Fruit fly (Drosophila melanogaster) whole organism, embryonic: ENCODE data around the gene Prp31.

Source experiments
- CG10147 ChIP-seq: fragments of 200-800 bp; sonication (Bioruptor generic); optimal IDR thresholded peaks from 2 replicates; lab custom pipeline; 2019; ENCODE audit warnings: missing biosample characterization, mild to moderate bottlenecking, missing genetic modification characterization, moderate library complexity
- CG1024 ChIP-seq: fragments of 200-800 bp; sonication (Bioruptor generic); IDR thresholded peaks from 2 replicates; pipeline ENCODE4 v1.3.6; 2022; ENCODE audit warnings: missing biosample characterization, missing genetic modification characterization
- CG10543 ChIP-seq: fragments of 200-800 bp; sonication (Bioruptor generic); optimal IDR thresholded peaks from 3 replicates; lab custom pipeline; 2017; ENCODE audit warnings: missing biosample characterization, mild to moderate bottlenecking, missing genetic modification characterization, moderate library complexity
- CG11723 ChIP-seq: fragments of 200-800 bp; sonication (Bioruptor generic); optimal IDR thresholded peaks from 2 replicates; lab custom pipeline; 2017; ENCODE audit warnings: missing biosample characterization, mild to moderate bottlenecking, missing genetic modification characterization
- CG12391 ChIP-seq: fragments of 200-800 bp; sonication (Bioruptor generic); optimal IDR thresholded peaks from 3 replicates; lab custom pipeline; 2018; ENCODE audit warnings: missing biosample characterization, mild to moderate bottlenecking, missing genetic modification characterization, moderate library complexity
- CG13624 ChIP-seq: fragments of 200-800 bp; sonication (Bioruptor generic); optimal IDR thresholded peaks from 2 replicates; lab custom pipeline; 2016; ENCODE audit warnings: missing biosample characterization, missing genetic modification characterization
- CG15269 ChIP-seq: fragments of 200-800 bp; sonication (Bioruptor generic); optimal IDR thresholded peaks from 2 replicates; lab custom pipeline; 2018; ENCODE audit warnings: missing biosample characterization, mild to moderate bottlenecking, missing genetic modification characterization, moderate library complexity
- CG1603 ChIP-seq: fragments of 200-800 bp; sonication (Bioruptor generic); optimal IDR thresholded peaks from 2 replicates; lab custom pipeline; 2019; ENCODE audit warnings: missing biosample characterization, mild to moderate bottlenecking, missing genetic modification characterization, moderate library complexity
- CG1647 ChIP-seq: fragments of 200-800 bp; sonication (Bioruptor generic); optimal IDR thresholded peaks from 3 replicates; lab custom pipeline; 2016; ENCODE audit warnings: missing biosample characterization, missing genetic modification characterization
- CG17359 ChIP-seq: fragments of 200-800 bp; sonication (Bioruptor generic); optimal IDR thresholded peaks from 3 replicates; lab custom pipeline; 2018; ENCODE audit warnings: missing biosample characterization, mild to moderate bottlenecking, missing genetic modification characterization, moderate library complexity
- CG3847 ChIP-seq: fragments of 200-800 bp; sonication (Bioruptor generic); IDR thresholded peaks from 2 replicates; pipeline ENCODE4 v1.3.6; 2022; ENCODE audit warnings: missing biosample characterization, missing genetic modification characterization
- CG4404 ChIP-seq: fragments of 200-800 bp; sonication (Bioruptor generic); IDR thresholded peaks from 2 replicates; pipeline ENCODE4 v1.3.6; 2022; ENCODE audit warnings: missing biosample characterization, missing genetic modification characterization
- CG6854 ChIP-seq: fragments of 200-800 bp; sonication (Bioruptor generic); optimal IDR thresholded peaks from 3 replicates; lab custom pipeline; 2017; ENCODE audit warnings: missing biosample characterization, mild to moderate bottlenecking, missing genetic modification characterization
- CG7372 ChIP-seq: fragments of 200-800 bp; sonication (Bioruptor generic); IDR thresholded peaks from 2 replicates; pipeline ENCODE4 v1.3.6; 2022; ENCODE audit warnings: missing biosample characterization, missing genetic modification characterization
- CG8281 ChIP-seq: fragments of 200-800 bp; sonication (Bioruptor generic); optimal IDR thresholded peaks from 2 replicates; lab custom pipeline; 2018; ENCODE audit warnings: missing biosample characterization, mild to moderate bottlenecking, missing genetic modification characterization, moderate library complexity
- CG8290 ChIP-seq, 3 experiments: fragments of 200-800 bp; sonication (Bioruptor generic); optimal IDR thresholded peaks; 2 replicates each; lab custom pipeline; 2016 to 2019; ENCODE audit warnings: missing biosample characterization in 3 of 3, missing genetic modification characterization in 3 of 3, mild to moderate bottlenecking in 2 of 3, moderate library complexity in 1 of 3
- CG8944 ChIP-seq: fragments of 200-800 bp; sonication (Bioruptor generic); optimal IDR thresholded peaks from 3 replicates; lab custom pipeline; 2016; ENCODE audit warnings: missing biosample characterization, missing genetic modification characterization
- CG9437 ChIP-seq: fragments of 200-800 bp; sonication (Bioruptor generic); optimal IDR thresholded peaks from 2 replicates; lab custom pipeline; 2018; ENCODE audit warnings: missing biosample characterization, mild to moderate bottlenecking, missing genetic modification characterization
- CG9932 ChIP-seq: fragments of 200-800 bp; sonication (Bioruptor generic); IDR thresholded peaks from 2 replicates; pipeline ENCODE4 v1.3.6; 2022; ENCODE audit warnings: missing biosample characterization, missing genetic modification characterization
- Dbx ChIP-seq: fragments of 200-800 bp; sonication (Bioruptor generic); IDR thresholded peaks from 3 replicates; pipeline ENCODE4 v1.3.6; 2022; ENCODE audit warnings: missing biosample characterization, missing genetic modification characterization
- HmgD ChIP-seq: fragments of 200-800 bp; sonication (Bioruptor generic); optimal IDR thresholded peaks from 3 replicates; lab custom pipeline; 2016; ENCODE audit warnings: missing biosample characterization, missing genetic modification characterization
- Neu2 ChIP-seq: fragments of 200-800 bp; sonication (Bioruptor generic); optimal IDR thresholded peaks from 3 replicates; lab custom pipeline; 2016; ENCODE audit warnings: missing biosample characterization, missing genetic modification characterization, borderline replicate concordance
- Oaz ChIP-seq: fragments of 200-800 bp; sonication (Bioruptor generic); IDR thresholded peaks from 2 replicates; pipeline ENCODE4 v1.3.6; 2022; ENCODE audit warnings: missing biosample characterization, missing genetic modification characterization
- Oli ChIP-seq: fragments of 200-800 bp; sonication (Bioruptor generic); optimal IDR thresholded peaks from 2 replicates; lab custom pipeline; 2018; ENCODE audit warnings: missing biosample characterization, mild to moderate bottlenecking, missing genetic modification characterization, moderate library complexity
- Pdp1 ChIP-seq, 2 experiments: fragments of 200-800 bp; sonication (Bioruptor generic); optimal IDR thresholded peaks; 3 replicates each; lab custom pipeline; 2016; ENCODE audit warnings: missing biosample characterization in 2 of 2, missing genetic modification characterization in 2 of 2, mild to moderate bottlenecking in 1 of 2, moderate library complexity in 1 of 2
- Sry-δ ChIP-seq: fragments of 200-800 bp; sonication (Bioruptor generic); optimal IDR thresholded peaks from 2 replicates; lab custom pipeline; 2016; ENCODE audit warnings: missing biosample characterization, missing genetic modification characterization
- Ssrp ChIP-seq: fragments of 200-800 bp; sonication (Bioruptor generic); optimal IDR thresholded peaks from 2 replicates; lab custom pipeline; 2018; ENCODE audit warnings: missing biosample characterization, mild to moderate bottlenecking, missing genetic modification characterization, moderate library complexity
- YL-1 ChIP-seq: fragments of 200-800 bp; sonication (Bioruptor generic); optimal IDR thresholded peaks from 3 replicates; lab custom pipeline; 2017; ENCODE audit warnings: missing biosample characterization, mild to moderate bottlenecking, missing genetic modification characterization
- ase ChIP-seq: fragments of 200-800 bp; sonication (Bioruptor generic); IDR thresholded peaks from 3 replicates; pipeline ENCODE4 v1.3.6; 2022; ENCODE audit warnings: missing biosample characterization, missing genetic modification characterization
- bab2 ChIP-seq: fragments of 200-800 bp; sonication (Bioruptor generic); optimal IDR thresholded peaks from 2 replicates; lab custom pipeline; 2016; ENCODE audit warnings: missing biosample characterization, missing genetic modification characterization
- bigmax ChIP-seq: fragments of 200-800 bp; sonication (Bioruptor generic); optimal IDR thresholded peaks from 2 replicates; lab custom pipeline; 2018; ENCODE audit warnings: missing biosample characterization, mild to moderate bottlenecking, missing genetic modification characterization
- chn ChIP-seq: fragments of 200-800 bp; sonication (Bioruptor generic); optimal IDR thresholded peaks from 2 replicates; lab custom pipeline; 2016; ENCODE audit warnings: missing biosample characterization, missing genetic modification characterization
- ci ChIP-seq: fragments of 200-800 bp; sonication (Bioruptor generic); IDR thresholded peaks from 3 replicates; pipeline ENCODE4 v1.3.6; 2022; ENCODE audit warnings: missing biosample characterization, missing genetic modification characterization
- emc ChIP-seq: fragments of 200-800 bp; sonication (Bioruptor generic); optimal IDR thresholded peaks from 2 replicates; lab custom pipeline; 2016; ENCODE audit warnings: missing biosample characterization, missing genetic modification characterization
- ewg ChIP-seq: fragments of 200-800 bp; sonication (Bioruptor generic); optimal IDR thresholded peaks from 3 replicates; lab custom pipeline; 2017; ENCODE audit warnings: mild to moderate bottlenecking, missing biosample characterization, missing genetic modification reagents, missing genetic modification characterization
- exex ChIP-seq: fragments of 200-800 bp; sonication (Bioruptor generic); optimal IDR thresholded peaks from 4 replicates; lab custom pipeline; 2018; ENCODE audit warnings: missing biosample characterization, mild to moderate bottlenecking, missing genetic modification characterization, moderate library complexity
- ind ChIP-seq: fragments of 200-800 bp; sonication (Bioruptor generic); optimal IDR thresholded peaks from 3 replicates; lab custom pipeline; 2016; ENCODE audit warnings: missing biosample characterization, missing genetic modification characterization
- klu ChIP-seq: fragments of 200-800 bp; sonication (Bioruptor generic); IDR thresholded peaks from 2 replicates; pipeline ENCODE4 v1.3.6; 2022; ENCODE audit warnings: missing biosample characterization, missing genetic modification characterization
- mirr ChIP-seq: fragments of 200-800 bp; sonication (Bioruptor generic); optimal IDR thresholded peaks from 3 replicates; lab custom pipeline; 2018; ENCODE audit warnings: missing biosample characterization, mild to moderate bottlenecking, missing genetic modification characterization
- nmo ChIP-seq: fragments of 200-800 bp; sonication (Bioruptor generic); optimal IDR thresholded peaks from 2 replicates; lab custom pipeline; 2018; ENCODE audit warnings: missing biosample characterization, mild to moderate bottlenecking, missing genetic modification characterization, moderate library complexity
- pita ChIP-seq: fragments of 200-800 bp; sonication (Bioruptor generic); optimal IDR thresholded peaks from 2 replicates; lab custom pipeline; 2017; ENCODE audit warnings: missing biosample characterization, mild to moderate bottlenecking, missing genetic modification characterization
- pros ChIP-seq: fragments of 200-800 bp; sonication (Bioruptor generic); optimal IDR thresholded peaks from 3 replicates; lab custom pipeline; 2019; ENCODE audit warnings: missing biosample characterization, mild to moderate bottlenecking, missing genetic modification characterization, moderate library complexity
- ranshi ChIP-seq: fragments of 200-800 bp; sonication (Bioruptor generic); IDR thresholded peaks from 2 replicates; pipeline ENCODE4 v1.3.6; 2022; ENCODE audit warnings: missing biosample characterization, missing genetic modification characterization
- sc ChIP-seq, 3 experiments: fragments of >200 bp in 2 of 3; fragments of 200-800 bp in 1 of 3; sonication (Bioruptor generic) in 1 of 3; optimal IDR thresholded peaks; 2 replicates in 2 of 3; 3 replicates in 1 of 3; lab custom pipeline; 2017; ENCODE audit warnings: mild to moderate bottlenecking in 1 of 3, missing biosample characterization in 1 of 3, missing genetic modification characterization in 1 of 3, missing genetic modification reagents in 1 of 3
- tup ChIP-seq: fragments of 200-800 bp; sonication (Bioruptor generic); optimal IDR thresholded peaks from 2 replicates; lab custom pipeline; 2016; ENCODE audit warnings: missing biosample characterization, mild to moderate bottlenecking, missing genetic modification characterization, moderate library complexity
- tx ChIP-seq: fragments of 200-800 bp; sonication (Bioruptor generic); optimal IDR thresholded peaks from 2 replicates; lab custom pipeline; 2016; ENCODE audit warnings: missing biosample characterization, missing genetic modification characterization
- zfh1 ChIP-seq: fragments of 200-800 bp; sonication (Bioruptor generic); IDR thresholded peaks from 3 replicates; pipeline ENCODE4 v1.3.6; 2022; ENCODE audit warnings: missing biosample characterization, missing genetic modification characterization

Prp31 gene

dm6 chr3L:15158330-15159114 lies at the start of gene Prp31, which contains the start of gene Msh6 (continued):
- TF ChIP-seq chn (GFP tag; lab: Kevin White, UChicago) (peak; percentile 43), exex (no peak), CG3847 (GFP tag; lab: Robert Waterston, UW) (peak; percentile 37; the same call in 1 of the 2 replicates), CG8944 (GFP tag; lab: Kevin White, UChicago) (peak; percentile 68), ewg (GFP tag; lab: Kevin White, UChicago) (peak; percentile 51), Pdp1 (GFP tag; optimal IDR thresholded peaks at IDR 0.05; lab: Kevin White, UChicago) (peak; percentile 58 to 94), CG9437 (GFP tag; lab: Kevin White, UChicago) (peak; percentile 65), CG13624 (GFP tag; lab: Kevin White, UChicago) (peak; percentile 57), mirr (no peak), pita (GFP tag; lab: Kevin White, UChicago) (no peak), ranshi (GFP tag; lab: Robert Waterston, UW) (peak; percentile 67; the same call in 1 of the 2 replicates), CG7372 (GFP tag; lab: Robert Waterston, UW) (peak; percentile 64), Sry-δ (GFP tag; lab: Kevin White, UChicago) (peak; percentile 48), HmgD (GFP tag; lab: Kevin White, UChicago) (peak; percentile 17), CG1647 (GFP tag; lab: Kevin White, UChicago) (no peak), CG10543 (GFP tag; lab: Kevin White, UChicago) (peak; percentile 19), CG8290 (GFP tag; optimal IDR thresholded peaks at IDR 0.05; lab: Kevin White, UChicago) (peak; percentile 59), CG8290 (tag; optimal IDR thresholded peaks at IDR 0.05; lab: Kevin White, UChicago) (no peak), CG15269 (tag; lab: Kevin White, UChicago) (peak; percentile 70), CG9932 (peak; percentile 67), CG10147 (GFP tag; lab: Kevin White, UChicago) (peak; percentile 69), CG1024 (GFP tag; lab: Robert Waterston, UW) (peak; percentile 50; the same call in 1 of the 2 replicates), Oli (tag; lab: Kevin White, UChicago) (peak; percentile 78), CG12391 (tag; lab: Kevin White, UChicago) (peak; percentile 87), tup (GFP tag; lab: Kevin White, UChicago) (no peak), CG8281 (tag; lab: Kevin White, UChicago) (peak; percentile 35), ase (0 out of 3 replicates have a peak, but pooled peaks have one; percentile 8), zfh1 (peak; percentile 53; the same call in 1 of the 3 replicates), pros (GFP tag; lab: Kevin White, UChicago) (no peak), CG11723 (no peak), nmo (GFP tag; lab: Kevin White, UChicago) (peak; percentile 92), CG6854 (GFP tag; lab: Kevin White, UChicago) (no peak), sc (optimal IDR thresholded peaks at IDR 0.05; lab: Kevin White, UChicago) (no peak), sc (GFP tag; optimal IDR thresholded peaks at IDR 0.05; lab: Kevin White, UChicago) (peak; percentile 46), Ssrp (tag; lab: Kevin White, UChicago) (peak; percentile 85), tx (GFP tag; lab: Kevin White, UChicago) (peak; percentile 66), ci (GFP tag; lab: Robert Waterston, UW) (0 out of 3 replicates have a peak, but pooled peaks have one; percentile 46), CG4404 (0 out of 2 replicates have a peak, but pooled peaks have one; percentile 23), CG1603 (tag; lab: Kevin White, UChicago) (peak; percentile 35), bab2 (GFP tag; lab: Kevin White, UChicago) (peak; percentile 75), CG17359 (tag; lab: Kevin White, UChicago) (peak; percentile 59), Dbx (GFP tag; lab: Robert Waterston, UW) (peak; percentile 52; the same call in 2 of the 3 replicates), ind (peak; percentile 79), emc (GFP tag; lab: Kevin White, UChicago) (no peak), bigmax (GFP tag; lab: Kevin White, UChicago) (no peak), YL-1 (GFP tag; lab: Kevin White, UChicago) (peak; percentile 14), Oaz (GFP tag; lab: Robert Waterston, UW) (no peak), klu (GFP tag; lab: Robert Waterston, UW) (peak; percentile 53; the same call in 1 of the 2 replicates), Neu2 (no peak)
